Worm (Caenorhabditis elegans) whole organism, L1 larva: ENCODE data around the gene B0280.11.

Experiments
- C16A3.4 ChIP-seq: fragments of 150-350 bp; optimal IDR thresholded peaks from 2 replicates; lab custom pipeline; 2014; ENCODE audit warnings: missing biosample characterization, missing genetic modification characterization
- F16B12.6 ChIP-seq: fragments of 150-350 bp; optimal IDR thresholded peaks from 2 replicates; lab custom pipeline; 2014; ENCODE audit warnings: missing biosample characterization, missing genetic modification characterization
- Y116A8C.19 ChIP-seq: sonication (generic microtip); optimal IDR thresholded peaks from 2 replicates; lab custom pipeline; 2016; ENCODE audit warnings: missing compliant biosample characterization, missing genetic modification characterization, borderline replicate concordance
- alr-1 ChIP-seq: fragments of 200-800 bp; sonication (Bioruptor generic); optimal IDR thresholded peaks from 2 replicates; lab custom pipeline; 2018; ENCODE audit warnings: borderline replicate concordance, mild to moderate bottlenecking, missing genetic modification characterization, missing compliant biosample characterization
- ama-1 ChIP-seq: fragments of 150-350 bp; optimal IDR thresholded peaks from 2 replicates; lab custom pipeline; 2014
- blmp-1 ChIP-seq: fragments of 150-350 bp; optimal IDR thresholded peaks from 2 replicates; lab custom pipeline; 2014; ENCODE audit warnings: missing biosample characterization, missing genetic modification characterization
- ceh-82 ChIP-seq, 3 experiments: fragments of 150-350 bp in 1 of 3; sonication (generic microtip) in 2 of 3; optimal IDR thresholded peaks; 2 replicates each; lab custom pipeline; 2014 to 2017; ENCODE audit warnings: missing biosample characterization in 3 of 3, missing genetic modification characterization in 3 of 3
- ceh-88 ChIP-seq: fragments of 200-800 bp; sonication (Bioruptor generic); IDR thresholded peaks from 2 replicates; pipeline ENCODE4 v1.3.6; 2022; ENCODE audit warnings: missing genetic modification characterization, missing compliant biosample characterization
- ces-1 ChIP-seq: fragments of 150-350 bp; optimal IDR thresholded peaks from 2 replicates; lab custom pipeline; 2014; ENCODE audit warnings: missing biosample characterization, missing genetic modification reagents, missing genetic modification characterization
- dpl-1 ChIP-seq, 3 experiments: fragments of 150-350 bp in 2 of 3; sonication (generic microtip) in 1 of 3; optimal IDR thresholded peaks; 2 replicates each; lab custom pipeline; 2014 to 2017; ENCODE audit warnings: missing biosample characterization in 3 of 3, missing genetic modification characterization in 3 of 3, missing genetic modification reagents in 3 of 3
- dsc-1 ChIP-seq: sonication (generic microtip); optimal IDR thresholded peaks from 2 replicates; lab custom pipeline; 2016; ENCODE audit warnings: mild to moderate bottlenecking, missing genetic modification characterization, missing compliant biosample characterization
- efl-1 ChIP-seq, 4 experiments: fragments of 150-350 bp; optimal IDR thresholded peaks in 3 of 4; peaks in 1 of 4; 1 replicate in 1 of 4; 2 replicates in 3 of 4; lab custom pipeline; 2014; ENCODE audit warnings: missing biosample characterization in 2 of 4, missing genetic modification characterization in 2 of 4, missing genetic modification reagents in 2 of 4
- egl-13 ChIP-seq: sonication (generic microtip); optimal IDR thresholded peaks from 2 replicates; lab custom pipeline; 2016; ENCODE audit warnings: missing genotype, missing genetic modification reagents, missing genetic modification characterization, missing compliant biosample characterization
- egl-27 ChIP-seq, 2 experiments: fragments of 150-350 bp in 1 of 2; sonication (generic microtip); optimal IDR thresholded peaks; 3 replicates each; lab custom pipeline; 2017 to 2018; ENCODE audit warnings: missing biosample characterization in 2 of 2, missing genetic modification characterization in 2 of 2, missing genetic modification reagents in 2 of 2
- elt-2 ChIP-seq: sonication (generic microtip); optimal IDR thresholded peaks from 2 replicates; lab custom pipeline; 2016; ENCODE audit warnings: missing genetic modification characterization, mild to moderate bottlenecking, inconsistent platforms, missing compliant biosample characterization, missing genetic modification reagents
- elt-3 ChIP-seq, 6 experiments: fragments of 150-350 bp in 1 of 6; sonication (generic microtip); optimal IDR thresholded peaks; 2 replicates each; lab custom pipeline; 2017 to 2018; ENCODE audit warnings: missing biosample characterization in 6 of 6, missing genetic modification characterization in 6 of 6, inconsistent platforms in 1 of 6
- fkh-10 ChIP-seq: sonication (generic microtip); optimal IDR thresholded peaks from 2 replicates; lab custom pipeline; 2017; ENCODE audit warnings: missing biosample characterization, missing genetic modification reagents, missing genetic modification characterization
- fkh-8 ChIP-seq: sonication (generic microtip); optimal IDR thresholded peaks from 2 replicates; lab custom pipeline; 2016; ENCODE audit warnings: mild to moderate bottlenecking, missing genetic modification characterization, missing compliant biosample characterization
- fos-1 ChIP-seq: fragments of 150-350 bp; optimal IDR thresholded peaks from 2 replicates; lab custom pipeline; 2014; ENCODE audit warnings: missing biosample characterization, missing genetic modification characterization
- hlh-4 ChIP-seq: sonication (generic microtip); optimal IDR thresholded peaks from 2 replicates; lab custom pipeline; 2016; ENCODE audit warnings: mild to moderate bottlenecking, missing genetic modification characterization, missing compliant biosample characterization
- isw-1 ChIP-seq: fragments of 200-800 bp; sonication (Bioruptor generic); IDR thresholded peaks from 2 replicates; pipeline ENCODE4 v1.3.6; 2022; ENCODE audit warnings: missing genetic modification characterization, missing compliant biosample characterization
- jun-1 ChIP-seq: fragments of 150-350 bp; optimal IDR thresholded peaks from 2 replicates; lab custom pipeline; 2014; ENCODE audit warnings: missing biosample characterization, missing genetic modification reagents, missing genetic modification characterization
- lin-13 ChIP-seq: fragments of 150-350 bp; optimal IDR thresholded peaks from 2 replicates; lab custom pipeline; 2014; ENCODE audit warnings: missing biosample characterization, missing genetic modification reagents, missing genetic modification characterization
- lin-14 ChIP-seq: fragments of 200-800 bp; sonication (Bioruptor generic); optimal IDR thresholded peaks from 2 replicates; lab custom pipeline; 2018; ENCODE audit warnings: mild to moderate bottlenecking, missing genetic modification characterization, moderate library complexity, missing compliant biosample characterization
- lin-15B ChIP-seq: fragments of 150-350 bp; sonication (generic microtip); optimal IDR thresholded peaks from 3 replicates; lab custom pipeline; 2014; ENCODE audit warnings: missing biosample characterization, missing genetic modification characterization
- lin-35 ChIP-seq, 2 experiments: fragments of 150-350 bp; optimal IDR thresholded peaks; 2 replicates each; lab custom pipeline; 2014; ENCODE audit warnings: missing biosample characterization in 2 of 2, missing genetic modification characterization in 2 of 2, missing genetic modification reagents in 2 of 2
- lsy-2 ChIP-seq, 2 experiments: fragments of 150-350 bp; optimal IDR thresholded peaks; 2 replicates each; lab custom pipeline; 2014; ENCODE audit warnings: missing biosample characterization in 2 of 2, missing genetic modification characterization in 2 of 2
- mab-9 ChIP-seq: fragments of 200-800 bp; sonication (Bioruptor generic); IDR thresholded peaks from 2 replicates; pipeline ENCODE4 v1.3.6; 2022; ENCODE audit warnings: missing genetic modification reagents, missing genetic modification characterization, missing compliant biosample characterization
- mdl-1 ChIP-seq, 2 experiments: fragments of 150-350 bp; optimal IDR thresholded peaks; 2 replicates each; lab custom pipeline; 2014 to 2017; ENCODE audit warnings: missing biosample characterization in 2 of 2, missing genetic modification characterization in 2 of 2, inconsistent platforms in 1 of 2
- mep-1 ChIP-seq: fragments of 150-350 bp; optimal IDR thresholded peaks from 2 replicates; lab custom pipeline; 2014; ENCODE audit warnings: missing biosample characterization, missing genetic modification characterization
- nhr-11 ChIP-seq: fragments of 150-350 bp; optimal IDR thresholded peaks from 2 replicates; lab custom pipeline; 2014; ENCODE audit warnings: missing biosample characterization, missing genetic modification characterization
- nhr-19 ChIP-seq: fragments of 200-800 bp; sonication (Bioruptor generic); conservative IDR thresholded peaks from 2 replicates; pipeline ENCODE4 v1.3.6; 2022; ENCODE audit warnings: missing genetic modification characterization, missing compliant biosample characterization
- nhr-20 ChIP-seq: sonication (generic microtip); optimal IDR thresholded peaks from 2 replicates; lab custom pipeline; 2016; ENCODE audit warnings: mild to moderate bottlenecking, missing genetic modification characterization, missing compliant biosample characterization
- nhr-28 ChIP-seq: fragments of 150-350 bp; optimal IDR thresholded peaks from 2 replicates; lab custom pipeline; 2014; ENCODE audit warnings: missing biosample characterization, missing genetic modification characterization
- nhr-71 ChIP-seq: sonication (generic microtip); optimal IDR thresholded peaks from 2 replicates; lab custom pipeline; 2016; ENCODE audit warnings: mild to moderate bottlenecking, missing genetic modification characterization, moderate library complexity, missing compliant biosample characterization
- nhr-76 ChIP-seq: sonication (generic microtip); optimal IDR thresholded peaks from 2 replicates; lab custom pipeline; 2017; ENCODE audit warnings: missing biosample characterization, missing genetic modification characterization
- nhr-84 ChIP-seq: sonication (generic microtip); optimal IDR thresholded peaks from 2 replicates; lab custom pipeline; 2017; ENCODE audit warnings: missing biosample characterization, missing genetic modification characterization
- nhr-85 ChIP-seq: sonication (generic microtip); peaks from one replicate; lab custom pipeline; 2016; ENCODE audit warnings: missing genetic modification characterization, inconsistent platforms, missing compliant biosample characterization
- nhr-90 ChIP-seq: sonication (generic microtip); optimal IDR thresholded peaks from 2 replicates; lab custom pipeline; 2016; ENCODE audit warnings: mild to moderate bottlenecking, missing genetic modification characterization, missing compliant biosample characterization; ENCODE audit not compliant: poor library complexity
- pax-3 ChIP-seq: fragments of 200-800 bp; sonication (Bioruptor generic); optimal IDR thresholded peaks from 2 replicates; lab custom pipeline; 2018; ENCODE audit warnings: mild to moderate bottlenecking, missing genetic modification characterization, moderate library complexity, missing compliant biosample characterization
- rnt-1 ChIP-seq: sonication (generic microtip); optimal IDR thresholded peaks from 2 replicates; lab custom pipeline; 2016; ENCODE audit warnings: mild to moderate bottlenecking, missing genetic modification characterization, moderate library complexity, missing compliant biosample characterization
- sox-4 ChIP-seq: sonication (generic microtip); optimal IDR thresholded peaks from 2 replicates; lab custom pipeline; 2016; ENCODE audit warnings: missing genetic modification characterization, missing compliant biosample characterization
- sup-37 ChIP-seq: fragments of 200-800 bp; sonication (Bioruptor generic); optimal IDR thresholded peaks from 2 replicates; lab custom pipeline; 2018; ENCODE audit warnings: mild to moderate bottlenecking, missing genetic modification characterization, missing compliant biosample characterization
- swsn-7 ChIP-seq: sonication (generic microtip); optimal IDR thresholded peaks from 2 replicates; lab custom pipeline; 2016; ENCODE audit warnings: missing genetic modification characterization, missing compliant biosample characterization
- tbx-2 ChIP-seq: sonication (generic microtip); optimal IDR thresholded peaks from 2 replicates; lab custom pipeline; 2016; ENCODE audit warnings: missing genetic modification characterization, missing compliant biosample characterization
- xbp-1 ChIP-seq: sonication (generic microtip); optimal IDR thresholded peaks from 2 replicates; lab custom pipeline; 2016; ENCODE audit warnings: missing genetic modification characterization, missing compliant biosample characterization
- zag-1 ChIP-seq: fragments of 150-350 bp; optimal IDR thresholded peaks from 2 replicates; lab custom pipeline; 2014; ENCODE audit warnings: missing biosample characterization, missing genetic modification characterization
- zip-4 ChIP-seq: fragments of 200-800 bp; sonication (Bioruptor generic); optimal IDR thresholded peaks from 2 replicates; lab custom pipeline; 2018; ENCODE audit warnings: mild to moderate bottlenecking, missing genetic modification characterization, moderate library complexity, missing compliant biosample characterization

Gene B0280.11

ce11 chrIII:7166664-7167567 lies 28.8 kb upstream of the B0280.11 start (continued):
- TF ChIP-seq elt-2 (tag; lab: Kevin White, UChicago) (peak; percentile 12), pax-3 (no peak), nhr-19 (GFP tag; lab: Robert Waterston, UW) (no peak), fkh-8 (peak; percentile 80), xbp-1 (tag; lab: Kevin White, UChicago) (peak; percentile 24), tbx-2 (tag; lab: Kevin White, UChicago) (peak; percentile 36), nhr-84 (tag; lab: Kevin White, UChicago) (no peak), fkh-10 (GFP tag; lab: Kevin White, UChicago) (no peak), mab-9 (no peak), egl-13 (tag; lab: Kevin White, UChicago) (no peak), rnt-1 (peak; percentile 30), ceh-82 (tag; optimal IDR thresholded peaks at IDR 0.05; lab: Kevin White, UChicago) (peak; percentile 40 to 51 (median 47)), blmp-1 (no peak)

ce11 chrIII:7165816-7166229 lies 27.7 kb upstream of the B0280.11 start:
- TF ChIP-seq lin-13 (no peak), dpl-1 (GFP tag; optimal IDR thresholded peaks at IDR 0.05; lab: Kevin White, UChicago) (peak; percentile 39 to 66 (median 52)), fos-1 (tag; lab: Kevin White, UChicago) (no peak), ces-1 (GFP tag; lab: Kevin White, UChicago) (no peak), nhr-28 (no peak), swsn-7 (tag; lab: Kevin White, UChicago) (peak; percentile 3), dsc-1 (no peak), hlh-4 (tag; lab: Kevin White, UChicago) (no peak), efl-1 (optimal IDR thresholded peaks at IDR 0.05; lab: Kevin White, UChicago) (peak; percentile 37 to 54), efl-1 (GFP tag; optimal IDR thresholded peaks at IDR 0.05 in 1 of 2; lab: Kevin White, UChicago) (peak; percentile 62 to 92), nhr-85 (tag; lab: Kevin White, UChicago) (no peak), Y116A8C.19 (tag; lab: Kevin White, UChicago) (no peak), lin-14 (GFP tag; lab: Kevin White, UChicago) (peak; percentile 68), elt-2 (tag; lab: Kevin White, UChicago) (peak; percentile 83), nhr-71 (tag; lab: Kevin White, UChicago) (peak; percentile 43), lsy-2 (tag; optimal IDR thresholded peaks at IDR 0.05; lab: Kevin White, UChicago) (peak in 1 of 2 experiments; percentile 47), fkh-8 (peak; percentile 3), ceh-88 (GFP tag; lab: Robert Waterston, UW) (no peak), nhr-90 (tag; lab: Kevin White, UChicago) (peak; percentile 17), mdl-1 (tag; optimal IDR thresholded peaks at IDR 0.05; lab: Kevin White, UChicago) (peak in 1 of 2 experiments; percentile 11), nhr-20 (peak; percentile 16), F16B12.6 (no peak), isw-1 (peak; percentile 17; the same call in 1 of the 2 replicates), lin-15B (peak; percentile 26), nhr-11 (tag; lab: Kevin White, UChicago) (no peak), alr-1 (tag; lab: Kevin White, UChicago) (no peak), zag-1 (tag; lab: Kevin White, UChicago) (no peak), mep-1 (tag; lab: Kevin White, UChicago) (peak; percentile 45), xbp-1 (tag; lab: Kevin White, UChicago) (peak; percentile 77), elt-3 (tag; optimal IDR thresholded peaks at IDR 0.05; lab: Kevin White, UChicago) (no peak), sox-4 (tag; lab: Kevin White, UChicago) (no peak), sup-37 (no peak), C16A3.4 (no peak), lin-35 (GFP tag; optimal IDR thresholded peaks at IDR 0.05; lab: Kevin White, UChicago) (peak; percentile 60 to 77), ama-1 (lab: Kevin White, UChicago) (no peak), ceh-82 (tag; optimal IDR thresholded peaks at IDR 0.05; lab: Kevin White, UChicago) (peak in 1 of 3 experiments; percentile 57), blmp-1 (peak; percentile 53), egl-27 (tag; optimal IDR thresholded peaks at IDR 0.05; lab: Kevin White, UChicago) (peak in 1 of 2 experiments; percentile 23), fkh-10 (GFP tag; lab: Kevin White, UChicago) (no peak), zip-4 (GFP tag; lab: Kevin White, UChicago) (peak; percentile 5), nhr-76 (no peak), jun-1 (peak; percentile 10)
